Fruit fly (Drosophila melanogaster): ENCODE data around the gene CalpB.

- TF ChIP-seq CG8478 (optimal IDR thresholded peaks at IDR 0.05) (no peak), CTCF (optimal IDR thresholded peaks at IDR 0.05) (no peak)
These were observed 34.6 kb upstream of the CalpB start for dm6 chr3L:9853895-9854470.
